Worm (Caenorhabditis elegans): ENCODE data around the gene F01F1.3.
A peak's percentile ranks its signal among the peaks of the same experiment; 100 is the strongest.

F01F1.3 gene

ce11 chrIII:5874263-5874662 is 2.5 kb downstream of the F01F1.3 start:
- TF ChIP-seq pqm-1 (tag; optimal IDR thresholded peaks at IDR 0.05) (no peak), unc-55 (GFP tag; optimal IDR thresholded peaks at IDR 0.05) (peak; percentile 59)

- TF ChIP-seq npax-4 (tag; optimal IDR thresholded peaks at IDR 0.05) = no peak
- no peak for TF ChIP-seq fkh-6 (tag; optimal IDR thresholded peaks at IDR 0.05)
- TF ChIP-seq ceh-9 (tag; optimal IDR thresholded peaks at IDR 0.05) = no peak
- no peak for TF ChIP-seq ceh-48 (tag; optimal IDR thresholded peaks at IDR 0.05)
- TF ChIP-seq C38D4.7 (GFP tag; optimal IDR thresholded peaks at IDR 0.05) = no peak
- TF ChIP-seq ttx-3 (tag; optimal IDR thresholded peaks at IDR 0.05) = no peak
- no peak for TF ChIP-seq nhr-232 (tag; optimal IDR thresholded peaks at IDR 0.05)
- TF ChIP-seq K02D7.2 (tag; optimal IDR thresholded peaks at IDR 0.05) = no peak
- no peak for TF ChIP-seq ceh-31 (tag; optimal IDR thresholded peaks at IDR 0.05)
- TF ChIP-seq ama-1 (optimal IDR thresholded peaks at IDR 0.05) = no peak
- no peak for TF ChIP-seq tbx-7 (tag; optimal IDR thresholded peaks at IDR 0.05)
- TF ChIP-seq ceh-24 (tag; optimal IDR thresholded peaks at IDR 0.05) = no peak
- no peak for TF ChIP-seq sdc-2 (tag; optimal IDR thresholded peaks at IDR 0.05)
- no peak for TF ChIP-seq C08G9.2 (tag; optimal IDR thresholded peaks at IDR 0.05)
- no peak for TF ChIP-seq unc-3 (GFP tag; conservative IDR thresholded peaks at IDR 0.05)
- no peak for TF ChIP-seq unc-3 (tag; optimal IDR thresholded peaks at IDR 0.05)
Observed at ce11 chrIII:5874664-5875417, 3.1 kb downstream of the F01F1.3 start.

- TF ChIP-seq ceh-31 (tag; optimal IDR thresholded peaks at IDR 0.05) = no peak
- TF ChIP-seq K02D7.2 (tag; optimal IDR thresholded peaks at IDR 0.05) = no peak
- TF ChIP-seq ama-1 (optimal IDR thresholded peaks at IDR 0.05) = no peak
- TF ChIP-seq che-1 (tag; optimal IDR thresholded peaks at IDR 0.05) = no peak
- TF ChIP-seq mec-3 (tag; optimal IDR thresholded peaks at IDR 0.05; ENCODE audit: borderline replicate concordance) = no peak
- no peak for TF ChIP-seq pha-2 (tag; optimal IDR thresholded peaks at IDR 0.05)
- TF ChIP-seq ceh-34 (tag; optimal IDR thresholded peaks at IDR 0.05) = no peak
- no peak for TF ChIP-seq F13H6.1 (tag; optimal IDR thresholded peaks at IDR 0.05)
- TF ChIP-seq K09A11.1 (tag; optimal IDR thresholded peaks at IDR 0.05; ENCODE audit: insufficient read depth) = no peak
- no peak for TF ChIP-seq ets-4 (tag; optimal IDR thresholded peaks at IDR 0.05)
- no peak for TF ChIP-seq T23F11.4 (GFP tag; optimal IDR thresholded peaks at IDR 0.05)
- no peak for TF ChIP-seq hlh-13 (GFP tag; optimal IDR thresholded peaks at IDR 0.05)
- TF ChIP-seq C08G9.2 (tag; optimal IDR thresholded peaks at IDR 0.05) = no peak
- no peak for TF ChIP-seq fkh-6 (tag; optimal IDR thresholded peaks at IDR 0.05)
- TF ChIP-seq sox-2 (GFP tag; IDR thresholded peaks at IDR 0.05) = no peak
- no peak for TF ChIP-seq lim-6 (tag; optimal IDR thresholded peaks at IDR 0.05)
- no peak for TF ChIP-seq unc-3 (GFP tag; conservative IDR thresholded peaks at IDR 0.05)
- no peak for TF ChIP-seq unc-3 (tag; optimal IDR thresholded peaks at IDR 0.05)
- no peak for TF ChIP-seq eyg-1 (tag; optimal IDR thresholded peaks at IDR 0.05)
- TF ChIP-seq ceh-48 (tag; optimal IDR thresholded peaks at IDR 0.05) = no peak
- TF ChIP-seq ceh-6 (GFP tag; optimal IDR thresholded peaks at IDR 0.05) = no peak
Observed at ce11 chrIII:5875418-5875702, 3.6 kb downstream of the F01F1.3 start.

ce11 chrIII:5875705-5876104 is 4.0 kb downstream of the F01F1.3 start:
- TF ChIP-seq fkh-6 (tag; optimal IDR thresholded peaks at IDR 0.05) (no peak), elt-2 (tag; optimal IDR thresholded peaks at IDR 0.05) (peak; percentile 74)

ce11 chrIII:5876140-5876675 is 4.5 kb downstream of the F01F1.3 start, which contains the start of gene aldo-2:
TSS of gene aldo-2 (minus strand) at chrIII:5876625.
- TF ChIP-seq sox-4 (tag; optimal IDR thresholded peaks at IDR 0.05) (no peak), T23F11.4 (GFP tag; optimal IDR thresholded peaks at IDR 0.05) (no peak), ttx-3 (tag; optimal IDR thresholded peaks at IDR 0.05) (no peak), fkh-10 (GFP tag; optimal IDR thresholded peaks at IDR 0.05) (no peak), K09A11.1 (tag; optimal IDR thresholded peaks at IDR 0.05; ENCODE audit: insufficient read depth) (no peak), C38D4.7 (GFP tag; optimal IDR thresholded peaks at IDR 0.05) (no peak), npax-4 (tag; optimal IDR thresholded peaks at IDR 0.05) (no peak), tbx-7 (tag; optimal IDR thresholded peaks at IDR 0.05) (no peak), pag-3 (tag; optimal IDR thresholded peaks at IDR 0.05; ENCODE audit: borderline replicate concordance) (no peak), hlh-13 (GFP tag; optimal IDR thresholded peaks at IDR 0.05) (no peak), ceh-6 (GFP tag; optimal IDR thresholded peaks at IDR 0.05) (no peak), mec-3 (tag; optimal IDR thresholded peaks at IDR 0.05; ENCODE audit: borderline replicate concordance) (no peak), madf-2 (tag; optimal IDR thresholded peaks at IDR 0.05) (no peak), unc-3 (GFP tag; conservative IDR thresholded peaks at IDR 0.05) (no peak), unc-3 (tag; optimal IDR thresholded peaks at IDR 0.05) (no peak), syd-9 (tag; optimal IDR thresholded peaks at IDR 0.05) (no peak), unc-86 (tag; optimal IDR thresholded peaks at IDR 0.05) (no peak)

Measured in whole organism, late embryonic.